Worm (Caenorhabditis elegans) whole organism, L1 larva: ENCODE measurements around the gene C14F11.7.

Experiments
- C04F5.9 ChIP-seq: sonication (generic microtip); optimal IDR thresholded peaks from 2 replicates; lab custom pipeline; 2016; ENCODE audit warnings: missing genetic modification characterization, missing compliant biosample characterization
- C16A3.4 ChIP-seq: fragments of 150-350 bp; optimal IDR thresholded peaks from 2 replicates; lab custom pipeline; 2014; ENCODE audit warnings: missing biosample characterization, missing genetic modification characterization
- C34B4.2 ChIP-seq: sonication (generic microtip); optimal IDR thresholded peaks from 2 replicates; lab custom pipeline; 2017; ENCODE audit warnings: mild to moderate bottlenecking, missing genetic modification characterization, missing compliant biosample characterization
- F16B12.6 ChIP-seq: fragments of 150-350 bp; optimal IDR thresholded peaks from 2 replicates; lab custom pipeline; 2014; ENCODE audit warnings: missing biosample characterization, missing genetic modification characterization
- alr-1 ChIP-seq: fragments of 200-800 bp; sonication (Bioruptor generic); optimal IDR thresholded peaks from 2 replicates; lab custom pipeline; 2018; ENCODE audit warnings: borderline replicate concordance, mild to moderate bottlenecking, missing genetic modification characterization, missing compliant biosample characterization
- aly-2 ChIP-seq: fragments of 150-350 bp; optimal IDR thresholded peaks from 2 replicates; lab custom pipeline; 2014; ENCODE audit warnings: missing biosample characterization, missing genetic modification characterization
- ama-1 ChIP-seq: fragments of 150-350 bp; optimal IDR thresholded peaks from 2 replicates; lab custom pipeline; 2014
- blmp-1 ChIP-seq: fragments of 150-350 bp; optimal IDR thresholded peaks from 2 replicates; lab custom pipeline; 2014; ENCODE audit warnings: missing biosample characterization, missing genetic modification characterization
- ceh-88 ChIP-seq: fragments of 200-800 bp; sonication (Bioruptor generic); IDR thresholded peaks from 2 replicates; pipeline ENCODE4 v1.3.6; 2022; ENCODE audit warnings: missing genetic modification characterization, missing compliant biosample characterization
- ces-1 ChIP-seq: fragments of 150-350 bp; optimal IDR thresholded peaks from 2 replicates; lab custom pipeline; 2014; ENCODE audit warnings: missing biosample characterization, missing genetic modification reagents, missing genetic modification characterization
- dpl-1 ChIP-seq, 3 experiments: fragments of 150-350 bp in 2 of 3; sonication (generic microtip) in 1 of 3; optimal IDR thresholded peaks; 2 replicates each; lab custom pipeline; 2014 to 2017; ENCODE audit warnings: missing biosample characterization in 3 of 3, missing genetic modification characterization in 3 of 3, missing genetic modification reagents in 3 of 3
- dsc-1 ChIP-seq: sonication (generic microtip); optimal IDR thresholded peaks from 2 replicates; lab custom pipeline; 2016; ENCODE audit warnings: mild to moderate bottlenecking, missing genetic modification characterization, missing compliant biosample characterization
- efl-1 ChIP-seq, 4 experiments: fragments of 150-350 bp; optimal IDR thresholded peaks in 3 of 4; peaks in 1 of 4; 1 replicate in 1 of 4; 2 replicates in 3 of 4; lab custom pipeline; 2014; ENCODE audit warnings: missing biosample characterization in 2 of 4, missing genetic modification characterization in 2 of 4, missing genetic modification reagents in 2 of 4
- efl-3 ChIP-seq: fragments of 200-800 bp; sonication (Bioruptor generic); optimal IDR thresholded peaks from 2 replicates; lab custom pipeline; 2018; ENCODE audit warnings: mild to moderate bottlenecking, missing genetic modification characterization, missing compliant biosample characterization
- egl-13 ChIP-seq: sonication (generic microtip); optimal IDR thresholded peaks from 2 replicates; lab custom pipeline; 2016; ENCODE audit warnings: missing genotype, missing genetic modification reagents, missing genetic modification characterization, missing compliant biosample characterization
- egl-27 ChIP-seq, 2 experiments: fragments of 150-350 bp in 1 of 2; sonication (generic microtip); optimal IDR thresholded peaks; 3 replicates each; lab custom pipeline; 2017 to 2018; ENCODE audit warnings: missing biosample characterization in 2 of 2, missing genetic modification characterization in 2 of 2, missing genetic modification reagents in 2 of 2
- fkh-10 ChIP-seq: sonication (generic microtip); optimal IDR thresholded peaks from 2 replicates; lab custom pipeline; 2017; ENCODE audit warnings: missing biosample characterization, missing genetic modification reagents, missing genetic modification characterization
- grh-1 ChIP-seq: fragments of 200-800 bp; sonication (Bioruptor generic); IDR thresholded peaks from 2 replicates; pipeline ENCODE4 v1.3.6; 2022; ENCODE audit warnings: missing genetic modification reagents, missing genetic modification characterization, missing compliant biosample characterization
- hpl-2 ChIP-seq: fragments of 150-350 bp; optimal IDR thresholded peaks from 2 replicates; lab custom pipeline; 2014; ENCODE audit warnings: missing biosample characterization, missing genetic modification reagents, missing genetic modification characterization
- lin-13 ChIP-seq: fragments of 150-350 bp; optimal IDR thresholded peaks from 2 replicates; lab custom pipeline; 2014; ENCODE audit warnings: missing biosample characterization, missing genetic modification reagents, missing genetic modification characterization
- lin-15B ChIP-seq: fragments of 150-350 bp; sonication (generic microtip); optimal IDR thresholded peaks from 3 replicates; lab custom pipeline; 2014; ENCODE audit warnings: missing biosample characterization, missing genetic modification characterization
- lin-35 ChIP-seq, 2 experiments: fragments of 150-350 bp; optimal IDR thresholded peaks; 2 replicates each; lab custom pipeline; 2014; ENCODE audit warnings: missing biosample characterization in 2 of 2, missing genetic modification characterization in 2 of 2, missing genetic modification reagents in 2 of 2
- lir-3 ChIP-seq: sonication (generic microtip); optimal IDR thresholded peaks from 2 replicates; lab custom pipeline; 2016; ENCODE audit warnings: mild to moderate bottlenecking, missing genetic modification characterization, moderate library complexity, missing compliant biosample characterization; ENCODE audit not compliant: poor library complexity
- lsy-2 ChIP-seq, 2 experiments: fragments of 150-350 bp; optimal IDR thresholded peaks; 2 replicates each; lab custom pipeline; 2014; ENCODE audit warnings: missing biosample characterization in 2 of 2, missing genetic modification characterization in 2 of 2
- mab-9 ChIP-seq: fragments of 200-800 bp; sonication (Bioruptor generic); IDR thresholded peaks from 2 replicates; pipeline ENCODE4 v1.3.6; 2022; ENCODE audit warnings: missing genetic modification reagents, missing genetic modification characterization, missing compliant biosample characterization
- mdl-1 ChIP-seq, 2 experiments: fragments of 150-350 bp; optimal IDR thresholded peaks; 2 replicates each; lab custom pipeline; 2014 to 2017; ENCODE audit warnings: missing biosample characterization in 2 of 2, missing genetic modification characterization in 2 of 2, inconsistent platforms in 1 of 2
- mep-1 ChIP-seq: fragments of 150-350 bp; optimal IDR thresholded peaks from 2 replicates; lab custom pipeline; 2014; ENCODE audit warnings: missing biosample characterization, missing genetic modification characterization
- nhr-12 ChIP-seq: sonication (generic microtip); optimal IDR thresholded peaks from 2 replicates; lab custom pipeline; 2017; ENCODE audit warnings: missing biosample characterization, missing genetic modification characterization
- nhr-237 ChIP-seq: fragments of 150-350 bp; optimal IDR thresholded peaks from 2 replicates; lab custom pipeline; 2014; ENCODE audit warnings: missing biosample characterization, missing genetic modification characterization
- nhr-47 ChIP-seq: sonication (generic microtip); optimal IDR thresholded peaks from 2 replicates; lab custom pipeline; 2016; ENCODE audit warnings: mild to moderate bottlenecking, missing genetic modification characterization, moderate library complexity, missing compliant biosample characterization
- nhr-76 ChIP-seq: sonication (generic microtip); optimal IDR thresholded peaks from 2 replicates; lab custom pipeline; 2017; ENCODE audit warnings: missing biosample characterization, missing genetic modification characterization
- nhr-90 ChIP-seq: sonication (generic microtip); optimal IDR thresholded peaks from 2 replicates; lab custom pipeline; 2016; ENCODE audit warnings: mild to moderate bottlenecking, missing genetic modification characterization, missing compliant biosample characterization; ENCODE audit not compliant: poor library complexity
- rnt-1 ChIP-seq: sonication (generic microtip); optimal IDR thresholded peaks from 2 replicates; lab custom pipeline; 2016; ENCODE audit warnings: mild to moderate bottlenecking, missing genetic modification characterization, moderate library complexity, missing compliant biosample characterization
- snpc-4 ChIP-seq: fragments of 150-350 bp; optimal IDR thresholded peaks from 2 replicates; lab custom pipeline; 2014; ENCODE audit warnings: missing biosample characterization, missing genetic modification characterization
- sptf-1 ChIP-seq: fragments of 150-350 bp; optimal IDR thresholded peaks from 2 replicates; lab custom pipeline; 2014; ENCODE audit warnings: missing biosample characterization, missing genetic modification characterization
- swsn-7 ChIP-seq: sonication (generic microtip); optimal IDR thresholded peaks from 2 replicates; lab custom pipeline; 2016; ENCODE audit warnings: missing genetic modification characterization, missing compliant biosample characterization
- tlp-1 ChIP-seq: fragments of 150-350 bp; optimal IDR thresholded peaks from 2 replicates; lab custom pipeline; 2014; ENCODE audit warnings: missing biosample characterization, missing genetic modification characterization
- unc-130 ChIP-seq: fragments of 150-350 bp; optimal IDR thresholded peaks from 2 replicates; lab custom pipeline; 2017; ENCODE audit warnings: missing biosample characterization, missing genetic modification characterization, inconsistent platforms
- unc-62 ChIP-seq: fragments of 150-350 bp; optimal IDR thresholded peaks from 2 replicates; lab custom pipeline; 2014; ENCODE audit warnings: missing biosample characterization, missing genetic modification reagents, missing genetic modification characterization
- unc-86 ChIP-seq: sonication (generic microtip); optimal IDR thresholded peaks from 2 replicates; lab custom pipeline; 2016; ENCODE audit warnings: missing genetic modification characterization, missing compliant biosample characterization
- unc-98 ChIP-seq: fragments of 200-800 bp; sonication (Bioruptor generic); IDR thresholded peaks from 2 replicates; pipeline ENCODE4 v1.3.6; 2022; ENCODE audit warnings: missing genetic modification characterization, missing compliant biosample characterization
- vab-15 ChIP-seq: sonication (generic microtip); optimal IDR thresholded peaks from 2 replicates; lab custom pipeline; 2017; ENCODE audit warnings: missing genotype, mild to moderate bottlenecking, missing genetic modification characterization, missing compliant biosample characterization
- zag-1 ChIP-seq: fragments of 150-350 bp; optimal IDR thresholded peaks from 2 replicates; lab custom pipeline; 2014; ENCODE audit warnings: missing biosample characterization, missing genetic modification characterization
- zip-4 ChIP-seq: fragments of 200-800 bp; sonication (Bioruptor generic); optimal IDR thresholded peaks from 2 replicates; lab custom pipeline; 2018; ENCODE audit warnings: mild to moderate bottlenecking, missing genetic modification characterization, moderate library complexity, missing compliant biosample characterization
- ztf-11 ChIP-seq, 2 experiments: sonication (generic microtip); optimal IDR thresholded peaks; 2 replicates each; lab custom pipeline; 2016 to 2017; ENCODE audit warnings: missing genetic modification characterization in 2 of 2, missing biosample characterization in 1 of 2, missing compliant biosample characterization in 1 of 2
- ztf-4 ChIP-seq: fragments of 150-350 bp; optimal IDR thresholded peaks from 2 replicates; lab custom pipeline; 2014; ENCODE audit warnings: missing biosample characterization, missing genetic modification characterization

Gene C14F11.7

DNA sequence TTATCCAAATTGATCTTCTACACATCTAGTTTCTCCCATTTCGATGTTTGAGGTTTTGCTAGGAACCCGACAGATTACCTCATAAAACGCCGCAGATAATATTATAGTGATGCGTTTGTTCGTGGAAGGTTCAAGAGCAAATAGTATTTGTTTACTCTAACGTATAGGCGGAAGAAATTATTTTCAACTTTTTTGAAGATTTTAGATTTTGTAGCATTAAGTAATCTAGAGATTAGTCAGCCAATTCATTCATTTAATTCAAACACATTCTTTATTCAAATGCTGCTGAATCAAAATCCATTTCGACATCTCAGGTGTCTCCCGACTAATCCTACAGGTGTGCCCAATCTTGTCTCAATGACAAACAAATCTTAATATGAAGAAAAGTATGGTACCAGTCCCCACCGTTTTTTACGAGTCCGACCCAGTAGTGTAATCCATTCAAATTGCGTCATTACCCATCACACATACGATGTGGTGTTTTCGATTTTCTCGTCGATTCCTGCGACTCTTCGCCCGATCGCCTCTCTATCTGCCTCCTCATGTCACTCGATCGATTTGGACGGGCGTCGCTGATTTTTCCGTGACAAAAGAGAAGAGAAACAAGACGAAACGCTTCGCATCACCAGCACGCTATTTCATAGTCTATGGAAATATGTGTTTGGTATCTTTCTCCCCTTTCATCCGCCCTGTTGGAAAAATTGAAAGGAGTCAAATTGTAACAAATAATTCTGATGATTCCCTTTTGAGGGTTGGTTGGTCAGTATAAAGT is 45.7 kb upstream of the C14F11.7 start (continued):
- TF ChIP-seq nhr-76 (no peak), nhr-237 (tag; lab: Kevin White, UChicago) (no peak), C34B4.2 (no peak), hpl-2 (GFP tag; lab: Kevin White, UChicago) (no peak), zag-1 (no peak), sptf-1 (no peak), ztf-4 (tag; lab: Kevin White, UChicago) (peak; percentile 63), lin-13 (GFP tag; lab: Kevin White, UChicago) (peak; percentile 43), nhr-47 (peak; percentile 42), ztf-11 (tag; optimal IDR thresholded peaks at IDR 0.05; lab: Kevin White, UChicago) (no peak), alr-1 (tag; lab: Kevin White, UChicago) (no peak), vab-15 (tag; lab: Kevin White, UChicago) (no peak), lin-15B (no peak), dpl-1 (GFP tag; optimal IDR thresholded peaks at IDR 0.05; lab: Kevin White, UChicago) (no peak), mab-9 (GFP tag; lab: Robert Waterston, UW) (no peak), tlp-1 (tag; lab: Kevin White, UChicago) (no peak), lsy-2 (tag; optimal IDR thresholded peaks at IDR 0.05; lab: Kevin White, UChicago) (peak; percentile 27 to 58), C16A3.4 (tag; lab: Kevin White, UChicago) (peak; percentile 30), ceh-88 (GFP tag; lab: Robert Waterston, UW) (peak; percentile 57; the same call in 1 of the 2 replicates), dsc-1 (tag; lab: Kevin White, UChicago) (peak; percentile 42), F16B12.6 (no peak), snpc-4 (tag; lab: Kevin White, UChicago) (no peak), C04F5.9 (tag; lab: Kevin White, UChicago) (no peak), ama-1 (lab: Kevin White, UChicago) (peak; percentile 86), efl-3 (GFP tag; lab: Kevin White, UChicago) (peak; percentile 31), unc-62 (GFP tag; lab: Kevin White, UChicago) (no peak), lir-3 (tag; lab: Kevin White, UChicago) (peak; percentile 33), rnt-1 (tag; lab: Kevin White, UChicago) (peak; percentile 82), mdl-1 (tag; optimal IDR thresholded peaks at IDR 0.05; lab: Kevin White, UChicago) (peak in 1 of 2 experiments; percentile 75), nhr-12 (tag; lab: Kevin White, UChicago) (no peak), zip-4 (GFP tag; lab: Kevin White, UChicago) (peak; percentile 17), fkh-10 (GFP tag; lab: Kevin White, UChicago) (no peak), nhr-90 (tag; lab: Kevin White, UChicago) (peak; percentile 57), mep-1 (tag; lab: Kevin White, UChicago) (peak; percentile 69), lin-35 (GFP tag; optimal IDR thresholded peaks at IDR 0.05; lab: Kevin White, UChicago) (peak; percentile 13 to 67), grh-1 (GFP tag; lab: Robert Waterston, UW) (peak; percentile 5; the same call in 1 of the 2 replicates), blmp-1 (tag; lab: Kevin White, UChicago) (peak; percentile 90), aly-2 (no peak), swsn-7 (peak; percentile 54), egl-27 (tag; optimal IDR thresholded peaks at IDR 0.05; lab: Kevin White, UChicago) (no peak), ces-1 (GFP tag; lab: Kevin White, UChicago) (no peak), efl-1 (optimal IDR thresholded peaks at IDR 0.05; lab: Kevin White, UChicago) (peak; percentile 16 to 19), efl-1 (GFP tag; optimal IDR thresholded peaks at IDR 0.05 in 1 of 2; lab: Kevin White, UChicago) (peak in 1 of 2 experiments; percentile 85), unc-130 (tag; lab: Kevin White, UChicago) (peak; percentile 85), unc-86 (no peak), egl-13 (tag; lab: Kevin White, UChicago) (no peak), unc-98 (GFP tag; lab: Robert Waterston, UW) (no peak)
- TF ChIP-seq, all 84 proteins: peak for 42
